Worm (Caenorhabditis elegans): ENCODE data around the gene dnpp-1.

DNA sequence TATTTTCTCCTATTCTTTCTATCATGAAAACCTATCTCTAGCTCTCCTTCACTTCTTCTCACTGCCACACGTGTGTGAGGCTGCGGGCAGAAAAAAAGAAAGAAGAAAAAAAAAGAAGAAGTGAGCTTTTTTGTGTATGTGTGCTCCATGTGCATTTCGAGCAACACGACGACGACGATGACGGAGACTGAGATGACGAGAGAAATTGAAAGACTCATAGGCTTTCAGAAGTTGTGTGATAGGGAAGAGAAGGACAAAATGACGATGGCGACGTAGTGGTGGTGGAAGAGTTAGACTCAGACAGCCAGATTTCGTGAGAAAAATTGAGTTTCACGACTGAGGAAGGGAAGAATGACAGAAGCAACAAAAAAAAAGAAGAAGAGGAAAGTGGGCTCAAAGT lies 18.1 kb downstream of the dnpp-1 start:
- TF ChIP-seq unc-62 (GFP tag; optimal IDR thresholded peaks at IDR 0.05) (peak; percentile 35), snpc-4 (tag; optimal IDR thresholded peaks at IDR 0.05) (peak; percentile 2), nhr-25 (tag; optimal IDR thresholded peaks at IDR 0.05) (no peak), hmg-11 (tag; optimal IDR thresholded peaks at IDR 0.05) (peak; percentile 76), nfya-1 (tag; optimal IDR thresholded peaks at IDR 0.05; ENCODE audit: insufficient read depth) (peak; percentile 85), ama-1 (optimal IDR thresholded peaks at IDR 0.05) (no peak), aly-2 (tag; optimal IDR thresholded peaks at IDR 0.05) (no peak), skn-1 (tag; optimal IDR thresholded peaks at IDR 0.05) (peak; percentile 12), lin-39 (tag; optimal IDR thresholded peaks at IDR 0.05) (peak; percentile 74), ceh-28 (tag; optimal IDR thresholded peaks at IDR 0.05) (no peak), nhr-28 (tag; optimal IDR thresholded peaks at IDR 0.05) (no peak), R02D3.7 (tag; optimal IDR thresholded peaks at IDR 0.05) (no peak), ceh-82 (tag; optimal IDR thresholded peaks at IDR 0.05) (no peak)

Data from whole organism, L3 larva.